Worm (Caenorhabditis elegans) whole organism, L2 larva: Measurements from ENCODE around the gene clec-153.

Source experiments
- ZK546.5 ChIP-seq: sonication (generic microtip); optimal IDR thresholded peaks from 2 replicates; lab custom pipeline; 2017; ENCODE audit warnings: missing biosample characterization, missing genetic modification characterization
- ama-1 ChIP-seq: fragments of 150-350 bp; optimal IDR thresholded peaks from 2 replicates; lab custom pipeline; 2018; ENCODE audit warnings: inconsistent platforms
- ceh-82 ChIP-seq: fragments of 150-350 bp; optimal IDR thresholded peaks from 2 replicates; lab custom pipeline; 2014; ENCODE audit warnings: missing biosample characterization, missing genetic modification characterization
- lin-11 ChIP-seq: fragments of 150-350 bp; sonication (generic microtip); optimal IDR thresholded peaks from 2 replicates; lab custom pipeline; 2014; ENCODE audit warnings: missing biosample characterization, missing genetic modification characterization, inconsistent platforms, mixed read lengths
- lin-13 ChIP-seq: fragments of 150-350 bp; optimal IDR thresholded peaks from 2 replicates; lab custom pipeline; 2014; ENCODE audit warnings: missing biosample characterization, missing genetic modification reagents, missing genetic modification characterization
- lsy-2 ChIP-seq, 2 experiments: fragments of 150-350 bp in 1 of 2; sonication (generic microtip) in 1 of 2; optimal IDR thresholded peaks; 2 replicates each; lab custom pipeline; 2014 to 2017; ENCODE audit warnings: missing biosample characterization in 2 of 2, missing genetic modification characterization in 2 of 2
- mdl-1 ChIP-seq, 2 experiments: fragments of 150-350 bp in 1 of 2; sonication (generic microtip) in 1 of 2; optimal IDR thresholded peaks; 2 replicates each; lab custom pipeline; 2017; ENCODE audit warnings: missing biosample characterization in 2 of 2, missing genetic modification characterization in 2 of 2
- nhr-11 ChIP-seq: fragments of 150-350 bp; optimal IDR thresholded peaks from 2 replicates; lab custom pipeline; 2014; ENCODE audit warnings: missing biosample characterization, missing genetic modification characterization
- nhr-129 ChIP-seq: fragments of 150-350 bp; optimal IDR thresholded peaks from 2 replicates; lab custom pipeline; 2014; ENCODE audit warnings: missing biosample characterization, missing genetic modification characterization
- nhr-77 ChIP-seq: fragments of 150-350 bp; optimal IDR thresholded peaks from 2 replicates; lab custom pipeline; 2014; ENCODE audit warnings: missing biosample characterization, missing genetic modification characterization
- unc-39 ChIP-seq: fragments of 150-350 bp; optimal IDR thresholded peaks from 2 replicates; lab custom pipeline; 2014; ENCODE audit warnings: missing biosample characterization, missing genetic modification characterization
- unc-62 ChIP-seq: fragments of 150-350 bp; optimal IDR thresholded peaks from 2 replicates; lab custom pipeline; 2014; ENCODE audit warnings: missing biosample characterization, missing genetic modification reagents, missing genetic modification characterization
- ztf-1 ChIP-seq: fragments of 200-800 bp; sonication (Bioruptor generic); conservative IDR thresholded peaks from 2 replicates; pipeline ENCODE4 v1.3.6; 2022; ENCODE audit warnings: missing genetic modification characterization, missing compliant biosample characterization
- ztf-11 ChIP-seq: sonication (generic microtip); optimal IDR thresholded peaks from 2 replicates; lab custom pipeline; 2017; ENCODE audit warnings: missing biosample characterization, missing genetic modification characterization

ce11 chrIII:4656415-4656814, 21.4 kb downstream of the clec-153 start:
- TF ChIP-seq nhr-129 (tag; lab: Kevin White, UChicago) (peak; percentile 68), ama-1 (lab: Kevin White, UChicago) (no peak), ZK546.5 (no peak), ztf-1 (GFP tag; lab: Robert Waterston, UW) (no peak), lsy-2 (tag; optimal IDR thresholded peaks at IDR 0.05; lab: Kevin White, UChicago) (peak; percentile 55 to 70), ceh-82 (tag; lab: Kevin White, UChicago) (no peak), ztf-11 (tag; lab: Kevin White, UChicago) (no peak), mdl-1 (tag; optimal IDR thresholded peaks at IDR 0.05; lab: Kevin White, UChicago) (peak in 1 of 2 experiments; percentile 32), unc-39 (tag; lab: Kevin White, UChicago) (no peak), lin-11 (peak; percentile 70), nhr-11 (tag; lab: Kevin White, UChicago) (no peak), unc-62 (GFP tag; lab: Kevin White, UChicago) (no peak), nhr-77 (tag; lab: Kevin White, UChicago) (no peak), lin-13 (peak; percentile 36)
